In the genomic region with DNA sequence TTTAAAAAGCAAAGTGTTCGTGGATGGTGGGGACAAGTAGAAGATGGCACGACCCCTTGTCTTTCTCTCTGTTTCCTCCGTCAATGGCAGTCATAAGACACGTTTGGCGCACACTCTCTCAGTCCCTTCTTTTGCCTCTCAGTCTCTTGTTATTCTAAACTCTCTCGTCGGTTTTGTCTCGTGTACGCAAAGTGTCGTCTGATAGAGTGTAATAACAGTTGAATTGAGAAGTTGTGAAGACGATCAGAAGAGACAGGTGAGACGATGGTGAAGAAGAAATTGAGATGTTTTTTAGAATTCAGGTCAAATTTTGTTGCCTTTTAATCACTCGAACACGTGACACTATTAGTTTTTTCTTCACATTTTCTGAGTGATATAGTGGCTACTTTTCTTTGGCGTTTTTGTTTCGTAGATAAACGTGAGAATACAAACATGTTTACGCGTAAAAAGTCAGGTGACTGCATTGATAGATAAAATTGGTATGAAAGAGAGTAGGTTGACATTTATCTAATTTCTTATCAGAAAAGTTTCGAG, we compare ENCODE assay signal across 7 worm cellular contexts.
A peak's percentile ranks its signal among the peaks of the same experiment; 100 is the strongest.
TF ChIP-seq lines count a peak whose summit lies in the region.

A gene (minus strand): TSS at position 267 of the 534 bp plus-strand sequence.

TF ChIP-seq in whole organism, L1 larva, 84 proteins besides CTCF, POLR2A, EP300 and RAD21 (continues in another document):
- TF ChIP-seq ces-1 (GFP tag; optimal IDR thresholded peaks at IDR 0.05; lab: Kevin White, UChicago) (no peak), alr-1 (tag; optimal IDR thresholded peaks at IDR 0.05; lab: Kevin White, UChicago; ENCODE audit: borderline replicate concordance) (no peak), lir-3 (tag; optimal IDR thresholded peaks at IDR 0.05; lab: Kevin White, UChicago; ENCODE audit: poor library complexity) (no peak), lin-15B (tag; optimal IDR thresholded peaks at IDR 0.05; lab: Kevin White, UChicago) (peak; percentile 37), C34B4.2 (tag; optimal IDR thresholded peaks at IDR 0.05; lab: Kevin White, UChicago) (no peak), nhr-90 (tag; optimal IDR thresholded peaks at IDR 0.05; lab: Kevin White, UChicago; ENCODE audit: poor library complexity) (peak; percentile 76), nhr-19 (GFP tag; conservative IDR thresholded peaks at IDR 0.05; lab: Robert Waterston, UW) (peak; percentile 76), lin-14 (GFP tag; optimal IDR thresholded peaks at IDR 0.05; lab: Kevin White, UChicago) (peak; percentile 96), nhr-20 (tag; optimal IDR thresholded peaks at IDR 0.05; lab: Kevin White, UChicago) (peak; percentile 88), C04F5.9 (tag; optimal IDR thresholded peaks at IDR 0.05; lab: Kevin White, UChicago) (no peak), zag-1 (tag; optimal IDR thresholded peaks at IDR 0.05; lab: Kevin White, UChicago) (no peak)

TF ChIP-seq in whole organism, L2 larva, 48 proteins besides CTCF, POLR2A, EP300 and RAD21 (continues in another document):
- TF ChIP-seq sma-3 (GFP tag; optimal IDR thresholded peaks at IDR 0.05; lab: Kevin White, UChicago) (peak; percentile 89), elt-1 (tag; optimal IDR thresholded peaks at IDR 0.05; lab: Kevin White, UChicago) (no peak), nhr-10 (tag; optimal IDR thresholded peaks at IDR 0.05; lab: Kevin White, UChicago) (no peak), snpc-4 (tag; optimal IDR thresholded peaks at IDR 0.05; lab: Kevin White, UChicago) (no peak), peb-1 (tag; optimal IDR thresholded peaks at IDR 0.05; lab: Kevin White, UChicago) (no peak), ztf-11 (tag; optimal IDR thresholded peaks at IDR 0.05; lab: Kevin White, UChicago) (no peak), R02D3.7 (tag; optimal IDR thresholded peaks at IDR 0.05; lab: Kevin White, UChicago) (no peak), gmeb-1 (tag; optimal IDR thresholded peaks at IDR 0.05; lab: Kevin White, UChicago) (peak; percentile 51), alr-1 (tag; optimal IDR thresholded peaks at IDR 0.05; lab: Kevin White, UChicago) (no peak), unc-62 (GFP tag; optimal IDR thresholded peaks at IDR 0.05; lab: Kevin White, UChicago) (no peak), lin-13 (GFP tag; optimal IDR thresholded peaks at IDR 0.05; lab: Kevin White, UChicago) (peak; percentile 36), lin-11 (tag; optimal IDR thresholded peaks at IDR 0.05; lab: Kevin White, UChicago) (no peak), ama-1 (optimal IDR thresholded peaks at IDR 0.05; lab: Kevin White, UChicago) (peak; percentile 56)

TF ChIP-seq in whole organism, L3 larva, 47 proteins besides CTCF, POLR2A, EP300 and RAD21 (continues in another document):
- TF ChIP-seq elt-2 (tag; optimal IDR thresholded peaks at IDR 0.05; lab: Kevin White, UChicago), result peak; percentile 92
- peak; percentile 46 for TF ChIP-seq egl-5 (tag; optimal IDR thresholded peaks at IDR 0.05; lab: Kevin White, UChicago)
- TF ChIP-seq daf-12 (tag; optimal IDR thresholded peaks at IDR 0.05; lab: Kevin White, UChicago), result no peak
- TF ChIP-seq nfya-1 (tag; optimal IDR thresholded peaks at IDR 0.05; lab: Kevin White, UChicago; ENCODE audit: insufficient read depth), result peak; percentile 84
- TF ChIP-seq mdl-1 (tag; optimal IDR thresholded peaks at IDR 0.05; lab: Kevin White, UChicago), result peak; percentile 43
- no peak for TF ChIP-seq nhr-76 (tag; optimal IDR thresholded peaks at IDR 0.05; lab: Kevin White, UChicago)
- no peak for TF ChIP-seq unc-62 (GFP tag; optimal IDR thresholded peaks at IDR 0.05; lab: Kevin White, UChicago)
- TF ChIP-seq tbx-2 (tag; optimal IDR thresholded peaks at IDR 0.05; lab: Kevin White, UChicago), result no peak
- peak; percentile 16 for TF ChIP-seq ceh-28 (tag; optimal IDR thresholded peaks at IDR 0.05; lab: Kevin White, UChicago)
- no peak for TF ChIP-seq ceh-9 (tag; optimal IDR thresholded peaks at IDR 0.05; lab: Kevin White, UChicago)
- no peak for TF ChIP-seq zag-1 (tag; optimal IDR thresholded peaks at IDR 0.05; lab: Kevin White, UChicago)
- TF ChIP-seq jun-1 (tag; optimal IDR thresholded peaks at IDR 0.05; lab: Kevin White, UChicago), result peak; percentile 78
- no peak for TF ChIP-seq fos-1 (tag; optimal IDR thresholded peaks at IDR 0.05; lab: Kevin White, UChicago)

TF ChIP-seq in whole organism, L4 larva, 104 proteins besides CTCF, POLR2A, EP300 and RAD21 (continues in another document):
- TF ChIP-seq ceh-82 (tag; optimal IDR thresholded peaks at IDR 0.05; lab: Kevin White, UChicago) (no peak), T26A8.4 (GFP tag; IDR thresholded peaks at IDR 0.05; lab: Robert Waterston, UW) (no peak), aha-1 (tag; lab: Kevin White, UChicago) (no peak), unc-130 (GFP tag; optimal IDR thresholded peaks at IDR 0.05; lab: Kevin White, UChicago) (no peak), unc-62 (GFP tag; optimal IDR thresholded peaks at IDR 0.05 in 1 of 2; lab: Kevin White, UChicago) (peak in 1 of 2 experiments; percentile 80), unc-62 (tag; optimal IDR thresholded peaks at IDR 0.05; lab: Kevin White, UChicago) (no peak), hmg-1.1 (GFP tag; IDR thresholded peaks at IDR 0.05; lab: Robert Waterston, UW) (peak; percentile 80), ceh-28 (tag; optimal IDR thresholded peaks at IDR 0.05; lab: Kevin White, UChicago) (no peak), Y105C5A.15 (GFP tag; IDR thresholded peaks at IDR 0.05; lab: Robert Waterston, UW) (0 out of 2 replicates have a peak, but pooled peaks have one; percentile 7), fos-1 (tag; optimal IDR thresholded peaks at IDR 0.05; lab: Kevin White, UChicago) (no peak), mes-2 (tag; optimal IDR thresholded peaks at IDR 0.05; lab: Kevin White, UChicago; ENCODE audit: poor library complexity, severe bottlenecking) (peak; percentile 71), F10B5.3 (tag; optimal IDR thresholded peaks at IDR 0.05; lab: Kevin White, UChicago) (no peak)

TF ChIP-seq in whole organism, late embryonic, 69 proteins besides CTCF, POLR2A, EP300 and RAD21:
- TF ChIP-seq sox-2 (GFP tag; IDR thresholded peaks at IDR 0.05; lab: Robert Waterston, UW), result peak; percentile 25; the same call in 1 of the 2 replicates
- peak; percentile 58 for TF ChIP-seq ceh-31 (tag; optimal IDR thresholded peaks at IDR 0.05; lab: Kevin White, UChicago)
- no peak for TF ChIP-seq gmeb-2 (tag; optimal IDR thresholded peaks at IDR 0.05; lab: Kevin White, UChicago)
- no peak for TF ChIP-seq ceh-34 (tag; optimal IDR thresholded peaks at IDR 0.05; lab: Kevin White, UChicago)
- no peak for TF ChIP-seq madf-2 (tag; optimal IDR thresholded peaks at IDR 0.05; lab: Kevin White, UChicago)
- peak; percentile 81 for TF ChIP-seq elt-2 (tag; optimal IDR thresholded peaks at IDR 0.05; lab: Kevin White, UChicago)
- TF ChIP-seq nfya-1 (tag; optimal IDR thresholded peaks at IDR 0.05; lab: Kevin White, UChicago), result peak; percentile 51
- TF ChIP-seq ceh-18 (tag; optimal IDR thresholded peaks at IDR 0.05; lab: Kevin White, UChicago), result peak; percentile 46
- peak; percentile 11 for TF ChIP-seq unc-55 (GFP tag; optimal IDR thresholded peaks at IDR 0.05; lab: Kevin White, UChicago)
- no peak for TF ChIP-seq ets-4 (tag; optimal IDR thresholded peaks at IDR 0.05; lab: Kevin White, UChicago)
- peak; percentile 97 for TF ChIP-seq hlh-30 (tag; optimal IDR thresholded peaks at IDR 0.05; lab: Kevin White, UChicago; ENCODE audit: insufficient read depth)

TF ChIP-seq in whole organism, mixed stage, embryonic, 35 proteins besides CTCF, POLR2A, EP300 and RAD21:
- TF ChIP-seq hlh-1 (tag; optimal IDR thresholded peaks at IDR 0.05; lab: Kevin White, UChicago), result peak; percentile 53
- peak; percentile 28 for TF ChIP-seq ces-1 (GFP tag; optimal IDR thresholded peaks at IDR 0.05; lab: Kevin White, UChicago)
- no peak for TF ChIP-seq lsy-2 (tag; optimal IDR thresholded peaks at IDR 0.05; lab: Kevin White, UChicago)
- TF ChIP-seq lin-32 (GFP tag; optimal IDR thresholded peaks at IDR 0.05; lab: Kevin White, UChicago), result no peak
- peak; percentile 20 for TF ChIP-seq unc-120 (tag; optimal IDR thresholded peaks at IDR 0.05; lab: Kevin White, UChicago; ENCODE audit: poor library complexity, severe bottlenecking)
- TF ChIP-seq snpc-4 (tag; optimal IDR thresholded peaks at IDR 0.05; lab: Kevin White, UChicago), result no peak
- no peak for TF ChIP-seq unc-39 (tag; optimal IDR thresholded peaks at IDR 0.05; lab: Kevin White, UChicago)
- no peak for TF ChIP-seq mls-2 (tag; optimal IDR thresholded peaks at IDR 0.05; lab: Kevin White, UChicago)
- TF ChIP-seq lin-13 (tag; optimal IDR thresholded peaks at IDR 0.05; lab: Kevin White, UChicago), result peak; percentile 39
- peak; percentile 54 for TF ChIP-seq mep-1 (tag; optimal IDR thresholded peaks at IDR 0.05; lab: Kevin White, UChicago)
- TF ChIP-seq sptf-1 (tag; optimal IDR thresholded peaks at IDR 0.05; lab: Kevin White, UChicago), result no peak
- TF ChIP-seq unc-62 (GFP tag; optimal IDR thresholded peaks at IDR 0.05; lab: Kevin White, UChicago), result peak; percentile 10
- no peak for TF ChIP-seq ceh-83 (GFP tag; optimal IDR thresholded peaks at IDR 0.05; lab: Kevin White, UChicago)
- no peak for TF ChIP-seq ham-2 (GFP tag; optimal IDR thresholded peaks at IDR 0.05; lab: Kevin White, UChicago)
- no peak for TF ChIP-seq sem-2 (GFP tag; optimal IDR thresholded peaks at IDR 0.05; lab: Kevin White, UChicago)
- TF ChIP-seq pha-4 (tag; optimal IDR thresholded peaks at IDR 0.05; lab: Kevin White, UChicago), result peak; percentile 62

TF ChIP-seq in whole organism, young adult, 124 proteins besides CTCF, POLR2A, EP300 and RAD21 (continues in another document):
- no peak for TF ChIP-seq egl-44 (GFP tag; IDR thresholded peaks at IDR 0.05; lab: Robert Waterston, UW)
- no peak for TF ChIP-seq snpc-4 (GFP tag; optimal IDR thresholded peaks at IDR 0.05; lab: Kevin White, UChicago)
- TF ChIP-seq snpc-4 (tag; optimal IDR thresholded peaks at IDR 0.05; lab: Kevin White, UChicago), result peak in 2 of 4 experiments; percentile 8 to 39
- TF ChIP-seq dox-1 (GFP tag; IDR thresholded peaks at IDR 0.05; lab: Robert Waterston, UW), result peak; percentile 62; the same call in 1 of the 2 replicates
- no peak for TF ChIP-seq athp-1 (tag; optimal IDR thresholded peaks at IDR 0.05; lab: Kevin White, UChicago)
- TF ChIP-seq nhr-80 (tag; optimal IDR thresholded peaks at IDR 0.05; lab: Kevin White, UChicago), result peak; percentile 61
- TF ChIP-seq him-1 (tag; optimal IDR thresholded peaks at IDR 0.05; lab: Kevin White, UChicago), result no peak
- 0 out of 2 replicates have a peak, but pooled peaks have one; percentile 26 for TF ChIP-seq C06A6.2 (GFP tag; conservative IDR thresholded peaks at IDR 0.05; lab: Robert Waterston, UW)
- no peak for TF ChIP-seq mcd-1 (GFP tag; IDR thresholded peaks at IDR 0.05; lab: Robert Waterston, UW)
- TF ChIP-seq attf-5 (GFP tag; optimal IDR thresholded peaks at IDR 0.05; lab: Kevin White, UChicago), result peak; percentile 82
- TF ChIP-seq dpff-1 (tag; optimal IDR thresholded peaks at IDR 0.05; lab: Kevin White, UChicago), result no peak
- TF ChIP-seq ceh-27 (GFP tag; optimal IDR thresholded peaks at IDR 0.05; lab: Kevin White, UChicago), result peak; percentile 78
- 0 out of 2 replicates have a peak, but pooled peaks have one; percentile 8 for TF ChIP-seq madf-6 (GFP tag; IDR thresholded peaks at IDR 0.05; lab: Robert Waterston, UW)
- TF ChIP-seq madf-8 (GFP tag; conservative IDR thresholded peaks at IDR 0.05; lab: Robert Waterston, UW), result no peak
- TF ChIP-seq Y53G8AR.9 (GFP tag; conservative IDR thresholded peaks at IDR 0.05; lab: Robert Waterston, UW), result no peak
- TF ChIP-seq somi-1 (GFP tag; optimal IDR thresholded peaks at IDR 0.05; lab: Kevin White, UChicago), result peak; percentile 80
- TF ChIP-seq lir-1 (GFP tag; conservative IDR thresholded peaks at IDR 0.05; lab: Robert Waterston, UW), result no peak
